Worm (Caenorhabditis elegans): ENCODE results near the gene ent-2.

DNA sequence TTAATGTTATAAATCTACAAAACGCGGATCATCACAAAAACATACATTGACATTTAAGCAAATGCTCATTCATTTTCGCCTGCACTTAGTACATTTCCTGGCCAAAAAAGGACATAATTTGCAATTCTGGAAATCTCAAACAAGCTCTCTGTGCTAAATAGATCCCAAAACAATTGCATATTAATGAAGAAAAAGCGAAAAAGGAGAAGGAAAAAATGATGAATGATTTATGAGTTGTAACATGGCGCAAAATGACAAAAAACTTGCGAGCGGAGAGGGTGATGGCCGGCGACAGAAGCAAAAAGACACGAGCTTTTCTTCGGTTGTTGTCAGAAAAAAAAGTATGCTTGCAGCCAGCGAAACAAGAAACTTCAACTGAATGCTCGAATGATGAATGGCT, 46.0 kb upstream of the ent-2 start:
- TF ChIP-seq fos-1 (tag; optimal IDR thresholded peaks at IDR 0.05) = no peak
- no peak for TF ChIP-seq dmd-4 (tag; optimal IDR thresholded peaks at IDR 0.05)
- no peak for TF ChIP-seq unc-62 (GFP tag; optimal IDR thresholded peaks at IDR 0.05)
- no peak for TF ChIP-seq zag-1 (tag; optimal IDR thresholded peaks at IDR 0.05)
- TF ChIP-seq elt-1 (tag; optimal IDR thresholded peaks at IDR 0.05) = no peak
- TF ChIP-seq unc-55 (GFP tag; optimal IDR thresholded peaks at IDR 0.05) = peak; percentile 57
- peak in 1 of 2 experiments; percentile 21 for TF ChIP-seq lsy-2 (tag; optimal IDR thresholded peaks at IDR 0.05)
